Worm (Caenorhabditis elegans) whole organism, L3 larva: ENCODE results near the gene gly-1.
A peak's percentile ranks its signal among the peaks of the same experiment; 100 is the strongest.

Experiments
- R02D3.7 ChIP-seq: fragments of 150-350 bp; optimal IDR thresholded peaks from 2 replicates; lab custom pipeline; 2014; ENCODE audit warnings: missing biosample characterization, missing genetic modification characterization
- ZK546.5 ChIP-seq: sonication (generic microtip); optimal IDR thresholded peaks from 2 replicates; lab custom pipeline; 2017; ENCODE audit warnings: missing biosample characterization, missing genetic modification characterization
- aly-2 ChIP-seq: fragments of 150-350 bp; optimal IDR thresholded peaks from 2 replicates; lab custom pipeline; 2014; ENCODE audit warnings: missing biosample characterization, missing genetic modification characterization
- ama-1 ChIP-seq: fragments of 150-350 bp; optimal IDR thresholded peaks from 2 replicates; lab custom pipeline; 2018
- ceh-16 ChIP-seq: sonication (generic microtip); optimal IDR thresholded peaks from 2 replicates; lab custom pipeline; 2017; ENCODE audit warnings: missing biosample characterization, missing genetic modification characterization
- ceh-28 ChIP-seq: fragments of 150-350 bp; optimal IDR thresholded peaks from 2 replicates; lab custom pipeline; 2014; ENCODE audit warnings: missing biosample characterization, missing genetic modification reagents, missing genetic modification characterization
- ceh-82 ChIP-seq: fragments of 150-350 bp; optimal IDR thresholded peaks from 2 replicates; lab custom pipeline; 2014; ENCODE audit warnings: missing biosample characterization, missing genetic modification characterization
- ceh-9 ChIP-seq: sonication (generic microtip); optimal IDR thresholded peaks from 2 replicates; lab custom pipeline; 2018; ENCODE audit warnings: missing biosample characterization, missing genetic modification characterization
- daf-12 ChIP-seq: fragments of 150-350 bp; optimal IDR thresholded peaks from 2 replicates; lab custom pipeline; 2014; ENCODE audit warnings: missing biosample characterization, missing genetic modification reagents, missing genetic modification characterization
- egl-27 ChIP-seq: sonication (generic microtip); optimal IDR thresholded peaks from 4 replicates; lab custom pipeline; 2017; ENCODE audit warnings: missing biosample characterization, missing genetic modification reagents, missing genetic modification characterization
- egl-5 ChIP-seq: fragments of 150-350 bp; optimal IDR thresholded peaks from 2 replicates; lab custom pipeline; 2017; ENCODE audit warnings: missing biosample characterization, missing genetic modification reagents, missing genetic modification characterization, inconsistent platforms
- elt-1 ChIP-seq: fragments of 150-350 bp; optimal IDR thresholded peaks from 2 replicates; lab custom pipeline; 2014; ENCODE audit warnings: missing biosample characterization, missing genetic modification characterization
- elt-2 ChIP-seq: sonication (generic microtip); optimal IDR thresholded peaks from 2 replicates; lab custom pipeline; 2016; ENCODE audit warnings: missing genetic modification reagents, mild to moderate bottlenecking, missing genetic modification characterization, missing compliant biosample characterization
- elt-3 ChIP-seq, 3 experiments: fragments of 150-350 bp in 1 of 3; sonication (generic microtip) in 2 of 3; optimal IDR thresholded peaks; 2 replicates in 2 of 3; 4 replicates in 1 of 3; lab custom pipeline; 2014 to 2017; ENCODE audit warnings: missing biosample characterization in 3 of 3, missing genetic modification characterization in 3 of 3
- eor-1 ChIP-seq, 2 experiments: fragments of 150-350 bp; optimal IDR thresholded peaks; 2 replicates each; lab custom pipeline; 2014 to 2018; ENCODE audit warnings: missing biosample characterization in 2 of 2, missing genetic modification characterization in 2 of 2
- fkh-10 ChIP-seq: sonication (generic microtip); optimal IDR thresholded peaks from 2 replicates; lab custom pipeline; 2017; ENCODE audit warnings: missing biosample characterization, missing genetic modification reagents, missing genetic modification characterization
- fkh-2 ChIP-seq: fragments of 150-350 bp; optimal IDR thresholded peaks from 2 replicates; lab custom pipeline; 2014; ENCODE audit warnings: missing biosample characterization, missing genetic modification reagents, missing genetic modification characterization
- fos-1 ChIP-seq: fragments of 150-350 bp; optimal IDR thresholded peaks from 2 replicates; lab custom pipeline; 2014; ENCODE audit warnings: missing biosample characterization, missing genetic modification characterization
- hmg-11 ChIP-seq: sonication (generic microtip); optimal IDR thresholded peaks from 2 replicates; lab custom pipeline; 2016; ENCODE audit warnings: missing genetic modification characterization, missing compliant biosample characterization
- jun-1 ChIP-seq: fragments of 150-350 bp; optimal IDR thresholded peaks from 2 replicates; lab custom pipeline; 2014; ENCODE audit warnings: missing biosample characterization, missing genetic modification reagents, missing genetic modification characterization
- lin-15B ChIP-seq: fragments of 150-350 bp; optimal IDR thresholded peaks from 2 replicates; lab custom pipeline; 2014; ENCODE audit warnings: missing biosample characterization, missing genetic modification characterization
- lin-39 ChIP-seq: fragments of 150-350 bp; optimal IDR thresholded peaks from 2 replicates; lab custom pipeline; 2018; ENCODE audit warnings: missing biosample characterization, missing genetic modification reagents, missing genetic modification characterization
- lsy-12 ChIP-seq: sonication (generic microtip); optimal IDR thresholded peaks from 2 replicates; lab custom pipeline; 2016; ENCODE audit warnings: mild to moderate bottlenecking, missing genetic modification characterization, missing compliant biosample characterization
- mdl-1 ChIP-seq: fragments of 150-350 bp; optimal IDR thresholded peaks from 2 replicates; lab custom pipeline; 2014; ENCODE audit warnings: missing biosample characterization, missing genetic modification characterization
- mml-1 ChIP-seq: fragments of 150-350 bp; sonication (generic microtip); optimal IDR thresholded peaks from 3 replicates; lab custom pipeline; 2014; ENCODE audit warnings: missing biosample characterization, missing genetic modification characterization
- nfya-1 ChIP-seq: sonication (generic microtip); optimal IDR thresholded peaks from 2 replicates; lab custom pipeline; 2017; ENCODE audit warnings: missing genetic modification characterization, mild to moderate bottlenecking, missing compliant biosample characterization, antibody characterized with exemption, moderate library complexity; ENCODE audit not compliant: insufficient read depth
- nhr-11 ChIP-seq: fragments of 150-350 bp; optimal IDR thresholded peaks from 2 replicates; lab custom pipeline; 2014; ENCODE audit warnings: missing biosample characterization, missing genetic modification characterization
- nhr-12 ChIP-seq: fragments of 150-350 bp; optimal IDR thresholded peaks from 2 replicates; lab custom pipeline; 2014; ENCODE audit warnings: missing biosample characterization, missing genetic modification characterization
- nhr-23 ChIP-seq: fragments of 150-350 bp; optimal IDR thresholded peaks from 2 replicates; lab custom pipeline; 2014; ENCODE audit warnings: missing biosample characterization, missing genetic modification reagents, missing genetic modification characterization
- nhr-237 ChIP-seq: fragments of 150-350 bp; optimal IDR thresholded peaks from 2 replicates; lab custom pipeline; 2014; ENCODE audit warnings: missing biosample characterization, missing genetic modification characterization
- nhr-25 ChIP-seq: sonication (generic microtip); optimal IDR thresholded peaks from 2 replicates; lab custom pipeline; 2017; ENCODE audit warnings: missing biosample characterization, missing genetic modification characterization
- nhr-28 ChIP-seq: fragments of 150-350 bp; optimal IDR thresholded peaks from 2 replicates; lab custom pipeline; 2014; ENCODE audit warnings: missing biosample characterization, missing genetic modification characterization
- nhr-43 ChIP-seq: sonication (generic microtip); optimal IDR thresholded peaks from 2 replicates; lab custom pipeline; 2016; ENCODE audit warnings: mild to moderate bottlenecking, missing genetic modification characterization, missing compliant biosample characterization; ENCODE audit not compliant: poor library complexity, severe bottlenecking
- nhr-67 ChIP-seq: fragments of 150-350 bp; optimal IDR thresholded peaks from 2 replicates; lab custom pipeline; 2014; ENCODE audit warnings: missing biosample characterization, missing genetic modification characterization
- nhr-76 ChIP-seq: fragments of 150-350 bp; sonication (generic microtip); optimal IDR thresholded peaks from 5 replicates; lab custom pipeline; 2014; ENCODE audit warnings: missing biosample characterization, missing genetic modification characterization
- nhr-77 ChIP-seq: fragments of 150-350 bp; optimal IDR thresholded peaks from 2 replicates; lab custom pipeline; 2014; ENCODE audit warnings: missing biosample characterization, missing genetic modification characterization
- pha-4 ChIP-seq: fragments of 150-350 bp; optimal IDR thresholded peaks from 2 replicates; lab custom pipeline; 2014; ENCODE audit warnings: missing biosample characterization, missing genetic modification reagents, missing genetic modification characterization
- pqm-1 ChIP-seq: fragments of 150-350 bp; optimal IDR thresholded peaks from 2 replicates; lab custom pipeline; 2017; ENCODE audit warnings: missing biosample characterization, missing genetic modification characterization, inconsistent platforms
- sea-2 ChIP-seq: fragments of 150-350 bp; sonication (generic microtip); optimal IDR thresholded peaks from 4 replicates; lab custom pipeline; 2014; ENCODE audit warnings: missing biosample characterization, missing genetic modification reagents, missing genetic modification characterization
- skn-1 ChIP-seq: fragments of 150-350 bp; optimal IDR thresholded peaks from 2 replicates; lab custom pipeline; 2014; ENCODE audit warnings: missing biosample characterization, missing genetic modification characterization
- snpc-4 ChIP-seq: fragments of 150-350 bp; optimal IDR thresholded peaks from 2 replicates; lab custom pipeline; 2014; ENCODE audit warnings: missing biosample characterization, missing genetic modification characterization
- tbx-2 ChIP-seq: sonication (generic microtip); optimal IDR thresholded peaks from 2 replicates; lab custom pipeline; 2016; ENCODE audit warnings: mild to moderate bottlenecking, missing genetic modification characterization, missing compliant biosample characterization
- unc-39 ChIP-seq: sonication (generic microtip); optimal IDR thresholded peaks from 4 replicates; lab custom pipeline; 2017; ENCODE audit warnings: missing biosample characterization, missing genetic modification characterization
- unc-62 ChIP-seq: fragments of 150-350 bp; sonication (generic microtip); optimal IDR thresholded peaks from 4 replicates; lab custom pipeline; 2014; ENCODE audit warnings: missing biosample characterization, missing genetic modification reagents, missing genetic modification characterization
- zag-1 ChIP-seq: fragments of 150-350 bp; optimal IDR thresholded peaks from 2 replicates; lab custom pipeline; 2014; ENCODE audit warnings: missing biosample characterization, missing genetic modification characterization
- ztf-11 ChIP-seq: fragments of 150-350 bp; optimal IDR thresholded peaks from 2 replicates; lab custom pipeline; 2014; ENCODE audit warnings: missing biosample characterization, missing genetic modification characterization
- ztf-4 ChIP-seq: fragments of 150-350 bp; optimal IDR thresholded peaks from 2 replicates; lab custom pipeline; 2014; ENCODE audit warnings: missing biosample characterization, missing genetic modification characterization

The gly-1 gene

ce11 chrII:10925804-10926570 lies 24.0 kb upstream of the gly-1 start, which contains the start of gene metr-1 (continued):
- TF ChIP-seq lin-15B (tag; lab: Kevin White, UChicago): peak; percentile 20
- TF ChIP-seq zag-1 (tag; lab: Kevin White, UChicago): no peak
- TF ChIP-seq nhr-25: peak; percentile 46
- no peak for TF ChIP-seq nhr-67 (tag; lab: Kevin White, UChicago)
- TF ChIP-seq nhr-77 (tag; lab: Kevin White, UChicago): no peak
- TF ChIP-seq egl-5 (tag; lab: Kevin White, UChicago): no peak
- no peak for TF ChIP-seq ceh-28 (tag; lab: Kevin White, UChicago)
- TF ChIP-seq lsy-12 (tag; lab: Kevin White, UChicago): no peak
- TF ChIP-seq nhr-28 (tag; lab: Kevin White, UChicago): no peak
- no peak for TF ChIP-seq ztf-4 (tag; lab: Kevin White, UChicago)
- TF ChIP-seq nhr-43 (tag; lab: Kevin White, UChicago): peak; percentile 46

- no peak for TF ChIP-seq nhr-28 (tag; lab: Kevin White, UChicago)
- no peak for TF ChIP-seq nhr-77 (tag; lab: Kevin White, UChicago)
- TF ChIP-seq nhr-67 (tag; lab: Kevin White, UChicago): no peak
- peak; percentile 24 for TF ChIP-seq nhr-43 (tag; lab: Kevin White, UChicago)
- no peak for TF ChIP-seq lin-15B (tag; lab: Kevin White, UChicago)
- TF ChIP-seq aly-2 (tag; lab: Kevin White, UChicago): no peak
- TF ChIP-seq mdl-1: no peak
- no peak for TF ChIP-seq ceh-82 (tag; lab: Kevin White, UChicago)
- TF ChIP-seq nhr-11 (tag; lab: Kevin White, UChicago): no peak
- TF ChIP-seq fos-1: no peak
- no peak for TF ChIP-seq ztf-11
- TF ChIP-seq ceh-9 (tag; lab: Kevin White, UChicago): no peak
- TF ChIP-seq pqm-1 (tag; lab: Kevin White, UChicago): peak; percentile 97
- peak; percentile 34 for TF ChIP-seq snpc-4 (tag; lab: Kevin White, UChicago)
- TF ChIP-seq unc-39: no peak
- TF ChIP-seq tbx-2 (tag; lab: Kevin White, UChicago): no peak
- peak; percentile 93 for TF ChIP-seq elt-2 (tag; lab: Kevin White, UChicago)
- TF ChIP-seq skn-1 (tag; lab: Kevin White, UChicago): peak; percentile 34
- TF ChIP-seq egl-27 (tag; lab: Kevin White, UChicago): no peak
- TF ChIP-seq nhr-76 (tag; lab: Kevin White, UChicago): no peak
- TF ChIP-seq nhr-12 (tag; lab: Kevin White, UChicago): no peak
- no peak for TF ChIP-seq daf-12 (tag; lab: Kevin White, UChicago)
- TF ChIP-seq mml-1: no peak
- TF ChIP-seq fkh-10 (GFP tag; lab: Kevin White, UChicago): no peak
- TF ChIP-seq nhr-237 (tag; lab: Kevin White, UChicago): no peak
- TF ChIP-seq nhr-23 (tag; lab: Kevin White, UChicago): no peak
- no peak for TF ChIP-seq ztf-4 (tag; lab: Kevin White, UChicago)
- TF ChIP-seq jun-1 (tag; lab: Kevin White, UChicago): peak; percentile 73
- no peak for TF ChIP-seq eor-1 (tag; optimal IDR thresholded peaks at IDR 0.05; lab: Kevin White, UChicago)
- no peak for TF ChIP-seq fkh-2
- no peak for TF ChIP-seq hmg-11 (tag; lab: Kevin White, UChicago)
- TF ChIP-seq ama-1: no peak
- TF ChIP-seq lin-39 (tag; lab: Kevin White, UChicago): no peak
- TF ChIP-seq nhr-25: peak; percentile 2
- TF ChIP-seq elt-3 (tag; optimal IDR thresholded peaks at IDR 0.05; lab: Kevin White, UChicago): peak; percentile 16 to 65 (median 18)
- TF ChIP-seq ceh-28 (tag; lab: Kevin White, UChicago): no peak
- TF ChIP-seq sea-2 (GFP tag; lab: Kevin White, UChicago): no peak
- TF ChIP-seq unc-62 (GFP tag; lab: Kevin White, UChicago): no peak
- no peak for TF ChIP-seq egl-5 (tag; lab: Kevin White, UChicago)
- no peak for TF ChIP-seq R02D3.7 (tag; lab: Kevin White, UChicago)
- TF ChIP-seq ceh-16 (tag; lab: Kevin White, UChicago): no peak
- no peak for TF ChIP-seq elt-1 (tag; lab: Kevin White, UChicago)
- no peak for TF ChIP-seq zag-1 (tag; lab: Kevin White, UChicago)
- no peak for TF ChIP-seq ZK546.5 (tag; lab: Kevin White, UChicago)
- TF ChIP-seq pha-4: peak; percentile 44
- peak; percentile 3 for TF ChIP-seq lsy-12 (tag; lab: Kevin White, UChicago)
- TF ChIP-seq nfya-1 (tag; lab: Kevin White, UChicago): no peak
- TF ChIP-seq, all 47 proteins: peak for 10
These were observed 22.7 kb upstream of the gly-1 start for ce11 chrII:10924669-10925068.
